Fruit fly (Drosophila melanogaster) whole organism, embryonic: Measurements from ENCODE around the gene CG5846.

Experiments
- BtbVII ChIP-seq: fragments of 200-800 bp; sonication (Bioruptor generic); optimal IDR thresholded peaks from 3 replicates; lab custom pipeline; 2017; ENCODE audit warnings: missing biosample characterization, mild to moderate bottlenecking, missing genetic modification characterization
- CG11247 ChIP-seq: fragments of 200-800 bp; sonication (Bioruptor generic); IDR thresholded peaks from 2 replicates; pipeline ENCODE4 v1.3.6; 2022; ENCODE audit warnings: missing biosample characterization, missing genetic modification characterization
- CG11696 ChIP-seq: fragments of 200-800 bp; sonication (Bioruptor generic); IDR thresholded peaks from 2 replicates; pipeline ENCODE4 v1.3.6; 2022; ENCODE audit warnings: missing biosample characterization, missing genetic modification characterization
- CG12071 ChIP-seq: fragments of 200-800 bp; sonication (Bioruptor generic); optimal IDR thresholded peaks from 3 replicates; lab custom pipeline; 2018; ENCODE audit warnings: missing biosample characterization, mild to moderate bottlenecking, missing genetic modification characterization
- CG12942 ChIP-seq: fragments of 200-800 bp; sonication (Bioruptor generic); optimal IDR thresholded peaks from 3 replicates; lab custom pipeline; 2016; ENCODE audit warnings: missing biosample characterization, missing genetic modification characterization
- CG14965 ChIP-seq: fragments of 200-800 bp; sonication (Bioruptor generic); optimal IDR thresholded peaks from 2 replicates; lab custom pipeline; 2016; ENCODE audit warnings: missing biosample characterization, missing genetic modification characterization, borderline replicate concordance
- CG15514 ChIP-seq: fragments of 200-800 bp; sonication (Bioruptor generic); optimal IDR thresholded peaks from 3 replicates; lab custom pipeline; 2017; ENCODE audit warnings: missing biosample characterization, missing genetic modification characterization, mild to moderate bottlenecking, moderate library complexity, missing genetic modification reagents
- CG1602 ChIP-seq: fragments of 200-800 bp; sonication (Bioruptor generic); optimal IDR thresholded peaks from 3 replicates; lab custom pipeline; 2016; ENCODE audit warnings: missing biosample characterization, missing genetic modification characterization
- CG17359 ChIP-seq: fragments of 200-800 bp; sonication (Bioruptor generic); optimal IDR thresholded peaks from 3 replicates; lab custom pipeline; 2018; ENCODE audit warnings: missing biosample characterization, mild to moderate bottlenecking, missing genetic modification characterization, moderate library complexity
- CG18011 ChIP-seq: fragments of 200-800 bp; sonication (Bioruptor generic); optimal IDR thresholded peaks from 2 replicates; lab custom pipeline; 2017; ENCODE audit warnings: missing biosample characterization, missing genetic modification characterization, mild to moderate bottlenecking, moderate library complexity, missing genotype
- CG18476 ChIP-seq: fragments of 200-800 bp; sonication (Bioruptor generic); optimal IDR thresholded peaks from 2 replicates; lab custom pipeline; 2016; ENCODE audit warnings: missing biosample characterization, mild to moderate bottlenecking, missing genetic modification characterization
- CG31365 ChIP-seq: fragments of 200-800 bp; sonication (Bioruptor generic); optimal IDR thresholded peaks from 2 replicates; lab custom pipeline; 2018; ENCODE audit warnings: missing biosample characterization, mild to moderate bottlenecking, missing genetic modification characterization
- CG32532 ChIP-seq: fragments of 200-800 bp; sonication (Bioruptor generic); IDR thresholded peaks from 2 replicates; pipeline ENCODE4 v1.3.6; 2022; ENCODE audit warnings: missing biosample characterization, missing genetic modification characterization
- CG4328 ChIP-seq: fragments of 200-800 bp; sonication (Bioruptor generic); optimal IDR thresholded peaks from 3 replicates; lab custom pipeline; 2017; ENCODE audit warnings: missing biosample characterization, missing genetic modification reagents, missing genetic modification characterization
- CG6854 ChIP-seq: fragments of 200-800 bp; sonication (Bioruptor generic); optimal IDR thresholded peaks from 3 replicates; lab custom pipeline; 2017; ENCODE audit warnings: missing biosample characterization, mild to moderate bottlenecking, missing genetic modification characterization
- CG9932 ChIP-seq: fragments of 200-800 bp; sonication (Bioruptor generic); IDR thresholded peaks from 2 replicates; pipeline ENCODE4 v1.3.6; 2022; ENCODE audit warnings: missing biosample characterization, missing genetic modification characterization
- D19A ChIP-seq: fragments of 200-800 bp; optimal IDR thresholded peaks from 3 replicates; lab custom pipeline; 2019; ENCODE audit warnings: missing biosample characterization, mild to moderate bottlenecking, missing genetic modification characterization, moderate library complexity
- Dad ChIP-seq: fragments of 200-800 bp; sonication (Bioruptor generic); optimal IDR thresholded peaks from 3 replicates; lab custom pipeline; 2016; ENCODE audit warnings: missing biosample characterization, missing genetic modification characterization
- Deaf1 ChIP-seq: fragments of 200-800 bp; optimal IDR thresholded peaks from 3 replicates; lab custom pipeline; 2019; ENCODE audit warnings: missing biosample characterization, mild to moderate bottlenecking, missing genetic modification characterization, moderate library complexity
- Dp ChIP-seq: fragments of 200-800 bp; sonication (Bioruptor generic); optimal IDR thresholded peaks from 2 replicates; lab custom pipeline; 2018; ENCODE audit warnings: missing biosample characterization, mild to moderate bottlenecking, missing genetic modification characterization, moderate library complexity
- Drgx ChIP-seq: fragments of 200-800 bp; sonication (Bioruptor generic); IDR thresholded peaks from 2 replicates; pipeline ENCODE4 v1.3.6; 2022; ENCODE audit warnings: missing biosample characterization, missing genetic modification characterization
- HLH4C ChIP-seq: fragments of 200-800 bp; sonication (Bioruptor generic); IDR thresholded peaks from 3 replicates; pipeline ENCODE4 v1.3.6; 2022; ENCODE audit warnings: missing biosample characterization, missing genetic modification characterization; ENCODE audit not compliant: partially characterized antibody
- HLHmδ ChIP-seq: fragments of 200-800 bp; sonication (Bioruptor generic); optimal IDR thresholded peaks from 2 replicates; lab custom pipeline; 2018; ENCODE audit warnings: missing biosample characterization, mild to moderate bottlenecking, missing genetic modification characterization, moderate library complexity
- Hey ChIP-seq: fragments of 200-800 bp; sonication (Bioruptor generic); optimal IDR thresholded peaks from 3 replicates; lab custom pipeline; 2018; ENCODE audit warnings: missing biosample characterization, mild to moderate bottlenecking, missing genetic modification characterization
- Hr78 ChIP-seq, 2 experiments: fragments of 200-800 bp in 1 of 2; fragments of >200 bp in 1 of 2; sonication (Bioruptor generic) in 1 of 2; optimal IDR thresholded peaks; 2 replicates each; lab custom pipeline; 2017 to 2019; ENCODE audit warnings: missing biosample characterization in 2 of 2, missing genetic modification characterization in 2 of 2, mild to moderate bottlenecking in 1 of 2, moderate library complexity in 1 of 2
- Hsf ChIP-seq: fragments of 200-800 bp; sonication (Bioruptor generic); optimal IDR thresholded peaks from 3 replicates; lab custom pipeline; 2016; ENCODE audit warnings: missing biosample characterization, missing genetic modification characterization
- Lpt ChIP-seq: fragments of >200 bp; optimal IDR thresholded peaks from 2 replicates; lab custom pipeline; 2018; ENCODE audit warnings: missing biosample characterization, missing genetic modification characterization
- Max ChIP-seq: fragments of 200-800 bp; sonication (Bioruptor generic); optimal IDR thresholded peaks from 2 replicates; lab custom pipeline; 2016; ENCODE audit warnings: missing biosample characterization, mild to moderate bottlenecking, missing genetic modification characterization
- Meics ChIP-seq: fragments of 200-800 bp; sonication (Bioruptor generic); optimal IDR thresholded peaks from 2 replicates; lab custom pipeline; 2017; ENCODE audit warnings: missing biosample characterization, mild to moderate bottlenecking, missing genetic modification characterization
- PHDP ChIP-seq: fragments of 200-800 bp; sonication (Bioruptor generic); optimal IDR thresholded peaks from 3 replicates; lab custom pipeline; 2018; ENCODE audit warnings: missing biosample characterization, mild to moderate bottlenecking, missing genetic modification characterization, moderate library complexity
- Ptx1 ChIP-seq: fragments of 200-800 bp; sonication (Bioruptor generic); IDR thresholded peaks from 2 replicates; pipeline ENCODE4 v1.3.6; 2022; ENCODE audit warnings: missing biosample characterization, missing genetic modification characterization
- Rx ChIP-seq: fragments of 200-800 bp; sonication (Bioruptor generic); IDR thresholded peaks from 2 replicates; pipeline ENCODE4 v1.3.6; 2022; ENCODE audit warnings: missing biosample characterization, missing genetic modification characterization
- bab2 ChIP-seq: fragments of 200-800 bp; sonication (Bioruptor generic); optimal IDR thresholded peaks from 2 replicates; lab custom pipeline; 2016; ENCODE audit warnings: missing biosample characterization, missing genetic modification characterization
- cas ChIP-seq: fragments of 200-800 bp; sonication (Bioruptor generic); IDR thresholded peaks from 2 replicates; pipeline ENCODE4 v1.3.6; 2022; ENCODE audit warnings: missing biosample characterization, missing genetic modification characterization
- caup ChIP-seq: fragments of 200-800 bp; sonication (Bioruptor generic); optimal IDR thresholded peaks from 3 replicates; lab custom pipeline; 2017; ENCODE audit warnings: missing biosample characterization, mild to moderate bottlenecking, missing genetic modification characterization, moderate library complexity; ENCODE audit not compliant: severe bottlenecking
- ewg ChIP-seq: fragments of 200-800 bp; sonication (Bioruptor generic); optimal IDR thresholded peaks from 3 replicates; lab custom pipeline; 2017; ENCODE audit warnings: mild to moderate bottlenecking, missing biosample characterization, missing genetic modification reagents, missing genetic modification characterization
- fd102C ChIP-seq: fragments of 200-800 bp; sonication (Bioruptor generic); optimal IDR thresholded peaks from 2 replicates; lab custom pipeline; 2018; ENCODE audit warnings: missing biosample characterization, mild to moderate bottlenecking, missing genetic modification characterization, moderate library complexity
- grau ChIP-seq: fragments of 200-800 bp; optimal IDR thresholded peaks from 3 replicates; lab custom pipeline; 2019; ENCODE audit warnings: missing biosample characterization, mild to moderate bottlenecking, missing genetic modification characterization, moderate library complexity
- ham ChIP-seq: fragments of 200-800 bp; sonication (Bioruptor generic); IDR thresholded peaks from 2 replicates; pipeline ENCODE4 v1.3.6; 2022; ENCODE audit warnings: missing biosample characterization, missing genetic modification characterization
- insv ChIP-seq, 2 experiments: fragments of 200-800 bp; sonication (Bioruptor generic); optimal IDR thresholded peaks; 3 replicates each; lab custom pipeline; 2016 to 2018; ENCODE audit warnings: missing biosample characterization in 2 of 2, missing genetic modification characterization in 2 of 2
- lilli ChIP-seq: fragments of 200-800 bp; sonication (Bioruptor generic); optimal IDR thresholded peaks from 3 replicates; lab custom pipeline; 2016; ENCODE audit warnings: missing biosample characterization, missing genetic modification characterization
- lmd ChIP-seq: fragments of 200-800 bp; sonication (Bioruptor generic); IDR thresholded peaks from 2 replicates; pipeline ENCODE4 v1.3.6; 2022; ENCODE audit warnings: missing biosample characterization, missing genetic modification characterization
- otp ChIP-seq: fragments of 200-800 bp; sonication (Bioruptor generic); IDR thresholded peaks from 3 replicates; pipeline ENCODE4, ENCODE4 v1.3.6; 2022; ENCODE audit warnings: missing biosample characterization, missing genetic modification characterization
- row ChIP-seq: fragments of 200-800 bp; sonication (Bioruptor generic); IDR thresholded peaks from 3 replicates; pipeline ENCODE4 v1.3.6; 2022; ENCODE audit warnings: missing biosample characterization, missing genetic modification characterization
- sd ChIP-seq: fragments of 200-800 bp; sonication (Bioruptor generic); optimal IDR thresholded peaks from 3 replicates; lab custom pipeline; 2018; ENCODE audit warnings: missing biosample characterization, mild to moderate bottlenecking, missing genetic modification characterization, moderate library complexity
- tio ChIP-seq: fragments of 200-800 bp; sonication (Bioruptor generic); optimal IDR thresholded peaks from 2 replicates; lab custom pipeline; 2017; ENCODE audit warnings: missing biosample characterization, missing genetic modification characterization, inconsistent platforms
- vvl ChIP-seq: fragments of 200-800 bp; sonication (Bioruptor generic); IDR thresholded peaks from 2 replicates; pipeline ENCODE4 v1.3.6; 2022; ENCODE audit warnings: missing biosample characterization, missing genetic modification characterization
- yki ChIP-seq: fragments of >200 bp; optimal IDR thresholded peaks from 3 replicates; lab custom pipeline; 2018
- zfh2 ChIP-seq: fragments of 200-800 bp; sonication (Bioruptor generic); optimal IDR thresholded peaks from 2 replicates; lab custom pipeline; 2016; ENCODE audit warnings: missing biosample characterization, missing genetic modification characterization

Gene CG5846

DNA sequence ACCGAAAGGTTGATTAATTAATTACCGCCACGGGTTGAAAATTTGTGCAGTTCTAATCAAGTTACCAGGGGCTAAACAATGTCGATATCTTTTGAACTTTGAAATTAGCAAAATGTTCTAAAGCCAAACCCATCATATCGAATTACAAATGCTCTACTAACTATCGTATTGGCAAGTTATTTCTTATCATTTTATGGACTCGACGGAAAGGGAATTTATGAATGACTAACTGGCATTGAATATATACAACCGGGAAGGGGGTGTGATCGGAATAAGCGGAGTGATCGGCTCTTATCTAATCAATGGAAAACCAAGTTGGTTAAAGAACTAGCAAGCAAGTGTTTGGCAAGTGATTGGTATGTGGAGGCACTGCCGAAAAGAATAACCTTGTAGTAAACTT lies 13.5 kb downstream of the CG5846 start (continued):
- TF ChIP-seq grau (tag; lab: Kevin White, UChicago) (peak; percentile 15), D19A (peak; percentile 96), CG12071 (GFP tag; lab: Kevin White, UChicago) (peak; percentile 8), row (GFP tag; lab: Robert Waterston, UW) (peak; percentile 76), Deaf1 (peak; percentile 39), CG4328 (GFP tag; lab: Kevin White, UChicago) (no peak), CG18011 (GFP tag; lab: Kevin White, UChicago) (no peak), CG17359 (tag; lab: Kevin White, UChicago) (no peak), CG32532 (GFP tag; lab: Robert Waterston, UW) (peak; percentile 48; the same call in 1 of the 2 replicates), Rx (no peak), CG9932 (GFP tag; lab: Robert Waterston, UW) (no peak), Hey (tag; lab: Kevin White, UChicago) (peak; percentile 51), PHDP (peak; percentile 3), Ptx1 (GFP tag; lab: Robert Waterston, UW) (0 out of 2 replicates have a peak, but pooled peaks have one; percentile 13), Meics (GFP tag; lab: Kevin White, UChicago) (peak; percentile 31), sd (tag; lab: Kevin White, UChicago) (peak; percentile 92), lilli (GFP tag; lab: Kevin White, UChicago) (peak; percentile 24)

DNA sequence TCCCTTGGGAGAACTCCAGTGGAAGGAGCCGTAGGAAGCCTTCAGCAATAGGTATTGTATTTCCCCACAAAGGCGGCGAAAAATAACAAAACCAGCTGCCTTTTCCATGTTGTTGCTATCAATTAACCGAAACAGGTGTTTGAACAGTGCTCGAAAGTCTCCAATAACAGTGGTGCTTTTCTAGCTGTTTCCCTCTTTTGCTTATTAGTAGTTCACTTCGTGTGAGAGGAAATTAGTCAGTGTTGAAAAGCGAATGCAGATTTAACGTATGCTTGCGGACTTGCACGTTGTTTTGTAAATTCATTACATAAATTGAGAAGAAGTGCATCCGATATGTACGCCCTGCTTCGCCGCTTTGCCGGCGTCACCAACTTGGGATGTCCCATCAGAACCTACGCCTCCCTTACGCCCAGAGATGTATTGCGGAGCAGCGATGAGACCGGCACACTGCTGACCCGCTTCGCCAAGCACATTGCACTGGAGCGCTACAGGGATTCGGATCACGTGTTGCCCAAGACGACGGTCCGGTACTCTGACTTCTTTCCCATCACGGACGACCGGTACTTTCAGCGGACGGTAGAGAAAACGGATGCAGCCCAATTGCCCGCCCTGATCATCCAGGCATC lies 18.3 kb downstream of the CG5846 start, which contains the start of the genes Datp and CG4619:
Datp (minus strand) TSS at position 160 of the 626 bp plus-strand sequence.
CG4619 (plus strand) TSS at position 233 of the 626 bp plus-strand sequence.
- TF ChIP-seq cas (GFP tag; lab: Robert Waterston, UW) (peak; percentile 54; the same call in 1 of the 2 replicates), CG31365 (no peak), Dad (GFP tag; lab: Kevin White, UChicago) (peak; percentile 50), yki (no peak), fd102C (GFP tag; lab: Kevin White, UChicago) (no peak), CG15514 (GFP tag; lab: Kevin White, UChicago) (peak; percentile 97), insv (GFP tag; optimal IDR thresholded peaks at IDR 0.05; lab: Kevin White, UChicago) (no peak), BtbVII (GFP tag; lab: Kevin White, UChicago) (no peak), otp (GFP tag; lab: Robert Waterston, UW) (no peak), CG6854 (no peak), CG11696 (GFP tag; lab: Robert Waterston, UW) (no peak), tio (GFP tag; lab: Kevin White, UChicago) (no peak), HLH4C (no peak), ham (no peak), CG12942 (GFP tag; lab: Kevin White, UChicago) (peak; percentile 50), Max (GFP tag; lab: Kevin White, UChicago) (peak; percentile 46), ewg (GFP tag; lab: Kevin White, UChicago) (peak; percentile 0), CG14965 (GFP tag; lab: Kevin White, UChicago) (no peak), CG1602 (GFP tag; lab: Kevin White, UChicago) (no peak), vvl (peak; percentile 63; the same call in 1 of the 2 replicates), Hr78 (GFP tag; optimal IDR thresholded peaks at IDR 0.05; lab: Kevin White, UChicago) (no peak), CG18476 (GFP tag; lab: Kevin White, UChicago) (no peak), HLHmδ (GFP tag; lab: Kevin White, UChicago) (no peak), CG9932 (GFP tag; lab: Robert Waterston, UW) (peak; percentile 85), Drgx (GFP tag; lab: Robert Waterston, UW) (peak; percentile 36; the same call in 1 of the 2 replicates), lmd (GFP tag; lab: Robert Waterston, UW) (no peak), Dp (GFP tag; lab: Kevin White, UChicago) (peak; percentile 17), Lpt (no peak), CG11247 (GFP tag; lab: Robert Waterston, UW) (peak; percentile 21; the same call in 1 of the 2 replicates), Hsf (GFP tag; lab: Kevin White, UChicago) (peak; percentile 23), zfh2 (GFP tag; lab: Kevin White, UChicago) (peak; percentile 77), caup (GFP tag; lab: Kevin White, UChicago) (peak; percentile 54), bab2 (peak; percentile 5)
